Worm (Caenorhabditis elegans) whole organism, mixed stage, embryonic: ENCODE results near the gene col-9.

Experiments
- nhr-12 ChIP-seq: fragments of 150-350 bp; optimal IDR thresholded peaks from 2 replicates; lab custom pipeline; 2014; ENCODE audit warnings: missing biosample characterization, missing genetic modification characterization
- pha-4 ChIP-seq: fragments of 150-350 bp; optimal IDR thresholded peaks from 2 replicates; lab custom pipeline; 2018; ENCODE audit warnings: missing biosample characterization, missing genetic modification reagents, missing genetic modification characterization
- tbx-8 ChIP-seq: fragments of 200-800 bp; sonication (Bioruptor generic); optimal IDR thresholded peaks from 2 replicates; lab custom pipeline; 2018; ENCODE audit warnings: mild to moderate bottlenecking, missing genetic modification characterization, moderate library complexity, missing compliant biosample characterization
- unc-62 ChIP-seq: fragments of 150-350 bp; optimal IDR thresholded peaks from 2 replicates; lab custom pipeline; 2014; ENCODE audit warnings: missing biosample characterization, missing genetic modification reagents, missing genetic modification characterization

DNA sequence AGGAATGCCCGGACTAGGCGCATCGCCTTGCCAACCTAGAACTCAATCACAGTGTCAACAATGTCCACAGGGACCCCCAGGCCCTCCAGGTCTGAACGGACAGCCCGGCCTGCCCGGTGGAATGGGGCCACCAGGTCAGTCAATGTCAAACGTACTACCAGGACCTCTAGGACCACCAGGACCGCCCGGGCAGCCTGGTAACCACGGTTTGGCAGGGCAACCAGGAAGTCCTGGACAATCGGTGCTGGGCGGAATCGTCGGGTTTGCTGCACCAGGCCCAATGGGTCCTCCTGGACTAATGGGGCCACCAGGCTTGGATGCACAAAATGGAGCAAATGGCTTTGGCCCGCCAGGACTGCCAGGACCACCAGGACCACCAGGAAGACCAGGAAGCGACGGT, 853 bp downstream of the col-9 start:
- TF ChIP-seq nhr-12 (tag; lab: Kevin White, UChicago), result no peak
- no peak for TF ChIP-seq unc-62
- no peak for TF ChIP-seq pha-4 (tag; lab: Kevin White, UChicago)
- no peak for TF ChIP-seq tbx-8 (GFP tag; lab: Kevin White, UChicago)
